Worm (Caenorhabditis elegans) whole organism, L2 larva: ENCODE measurements around the gene F32D8.13.

Experiments used
- C34F6.9 ChIP-seq: fragments of 150-350 bp; optimal IDR thresholded peaks from 2 replicates; lab custom pipeline; 2014; ENCODE audit warnings: missing biosample characterization, missing genetic modification characterization
- F13H6.1 ChIP-seq: sonication (generic microtip); optimal IDR thresholded peaks from 2 replicates; lab custom pipeline; 2016; ENCODE audit warnings: missing genetic modification characterization, missing compliant biosample characterization
- R02D3.7 ChIP-seq: fragments of 150-350 bp; optimal IDR thresholded peaks from 2 replicates; lab custom pipeline; 2014; ENCODE audit warnings: missing biosample characterization, missing genetic modification characterization
- Y55F3AM.14 ChIP-seq: fragments of 200-800 bp; sonication (Bioruptor generic); optimal IDR thresholded peaks from 2 replicates; lab custom pipeline; 2018; ENCODE audit warnings: mild to moderate bottlenecking, missing genetic modification characterization, missing compliant biosample characterization
- ZK546.5 ChIP-seq: sonication (generic microtip); optimal IDR thresholded peaks from 2 replicates; lab custom pipeline; 2017; ENCODE audit warnings: missing biosample characterization, missing genetic modification characterization
- alr-1 ChIP-seq: fragments of 150-350 bp; optimal IDR thresholded peaks from 2 replicates; lab custom pipeline; 2014; ENCODE audit warnings: missing biosample characterization, missing genetic modification characterization
- aly-2 ChIP-seq: fragments of 150-350 bp; optimal IDR thresholded peaks from 2 replicates; lab custom pipeline; 2014; ENCODE audit warnings: missing biosample characterization, missing genetic modification characterization
- ama-1 ChIP-seq: fragments of 150-350 bp; optimal IDR thresholded peaks from 2 replicates; lab custom pipeline; 2018; ENCODE audit warnings: inconsistent platforms
- blmp-1 ChIP-seq: sonication (generic microtip); optimal IDR thresholded peaks from 2 replicates; lab custom pipeline; 2017; ENCODE audit warnings: missing genetic modification characterization, mild to moderate bottlenecking, missing compliant biosample characterization, antibody characterized with exemption, moderate library complexity; ENCODE audit not compliant: insufficient read depth
- ceh-16 ChIP-seq: fragments of 150-350 bp; optimal IDR thresholded peaks from 2 replicates; lab custom pipeline; 2014; ENCODE audit warnings: missing biosample characterization, missing genetic modification characterization
- ceh-82 ChIP-seq: fragments of 150-350 bp; optimal IDR thresholded peaks from 2 replicates; lab custom pipeline; 2014; ENCODE audit warnings: missing biosample characterization, missing genetic modification characterization
- crh-2 ChIP-seq: sonication (generic microtip); optimal IDR thresholded peaks from 2 replicates; lab custom pipeline; 2017; ENCODE audit warnings: missing biosample characterization, missing genetic modification characterization
- dmd-4 ChIP-seq: sonication (generic microtip); optimal IDR thresholded peaks from 2 replicates; lab custom pipeline; 2017; ENCODE audit warnings: missing biosample characterization, missing genetic modification characterization
- egl-27 ChIP-seq: sonication (generic microtip); optimal IDR thresholded peaks from 3 replicates; lab custom pipeline; 2017; ENCODE audit warnings: missing biosample characterization, missing genetic modification reagents, missing genetic modification characterization
- elt-1 ChIP-seq: fragments of 150-350 bp; optimal IDR thresholded peaks from 2 replicates; lab custom pipeline; 2014; ENCODE audit warnings: missing biosample characterization, missing genetic modification characterization
- elt-3 ChIP-seq: sonication (generic microtip); optimal IDR thresholded peaks from 2 replicates; lab custom pipeline; 2017; ENCODE audit warnings: missing biosample characterization, missing genetic modification characterization
- fos-1 ChIP-seq: fragments of 150-350 bp; optimal IDR thresholded peaks from 2 replicates; lab custom pipeline; 2014; ENCODE audit warnings: missing biosample characterization, missing genetic modification characterization
- gmeb-1 ChIP-seq: fragments of 150-350 bp; optimal IDR thresholded peaks from 2 replicates; lab custom pipeline; 2014; ENCODE audit warnings: missing biosample characterization, missing genetic modification characterization
- lin-11 ChIP-seq: fragments of 150-350 bp; sonication (generic microtip); optimal IDR thresholded peaks from 2 replicates; lab custom pipeline; 2014; ENCODE audit warnings: missing biosample characterization, missing genetic modification characterization, inconsistent platforms, mixed read lengths
- lin-13 ChIP-seq: fragments of 150-350 bp; optimal IDR thresholded peaks from 2 replicates; lab custom pipeline; 2014; ENCODE audit warnings: missing biosample characterization, missing genetic modification reagents, missing genetic modification characterization
- lin-39 ChIP-seq: fragments of 150-350 bp; optimal IDR thresholded peaks from 2 replicates; lab custom pipeline; 2014; ENCODE audit warnings: missing biosample characterization, missing genetic modification reagents, missing genetic modification characterization
- lsy-2 ChIP-seq, 2 experiments: fragments of 150-350 bp in 1 of 2; sonication (generic microtip) in 1 of 2; optimal IDR thresholded peaks; 2 replicates each; lab custom pipeline; 2014 to 2017; ENCODE audit warnings: missing biosample characterization in 2 of 2, missing genetic modification characterization in 2 of 2
- mab-5 ChIP-seq: fragments of 150-350 bp; optimal IDR thresholded peaks from 2 replicates; lab custom pipeline; 2014; ENCODE audit warnings: missing biosample characterization, missing genetic modification characterization
- mbf-1 ChIP-seq: sonication (generic microtip); optimal IDR thresholded peaks from 2 replicates; lab custom pipeline; 2017; ENCODE audit warnings: missing biosample characterization, missing genetic modification characterization
- mdl-1 ChIP-seq, 2 experiments: fragments of 150-350 bp in 1 of 2; sonication (generic microtip) in 1 of 2; optimal IDR thresholded peaks; 2 replicates each; lab custom pipeline; 2017; ENCODE audit warnings: missing biosample characterization in 2 of 2, missing genetic modification characterization in 2 of 2
- nhr-10 ChIP-seq: sonication (generic microtip); optimal IDR thresholded peaks from 2 replicates; lab custom pipeline; 2017; ENCODE audit warnings: missing biosample characterization, missing genetic modification characterization
- nhr-11 ChIP-seq: fragments of 150-350 bp; optimal IDR thresholded peaks from 2 replicates; lab custom pipeline; 2014; ENCODE audit warnings: missing biosample characterization, missing genetic modification characterization
- nhr-12 ChIP-seq: fragments of 150-350 bp; optimal IDR thresholded peaks from 2 replicates; lab custom pipeline; 2014; ENCODE audit warnings: missing biosample characterization, missing genetic modification characterization
- nhr-129 ChIP-seq: fragments of 150-350 bp; optimal IDR thresholded peaks from 2 replicates; lab custom pipeline; 2014; ENCODE audit warnings: missing biosample characterization, missing genetic modification characterization
- nhr-21 ChIP-seq: fragments of 150-350 bp; optimal IDR thresholded peaks from 2 replicates; lab custom pipeline; 2014; ENCODE audit warnings: missing biosample characterization, missing genetic modification characterization
- nhr-23 ChIP-seq: fragments of 150-350 bp; optimal IDR thresholded peaks from 2 replicates; lab custom pipeline; 2014; ENCODE audit warnings: missing biosample characterization, missing genetic modification reagents, missing genetic modification characterization
- nhr-237 ChIP-seq: fragments of 150-350 bp; optimal IDR thresholded peaks from 2 replicates; lab custom pipeline; 2014; ENCODE audit warnings: missing biosample characterization, missing genetic modification characterization
- nhr-25 ChIP-seq: fragments of 150-350 bp; sonication (generic microtip); optimal IDR thresholded peaks from 3 replicates; lab custom pipeline; 2014; ENCODE audit warnings: missing biosample characterization, missing genetic modification characterization
- nhr-6 ChIP-seq: fragments of 150-350 bp; optimal IDR thresholded peaks from 2 replicates; lab custom pipeline; 2014; ENCODE audit warnings: missing biosample characterization, missing genetic modification characterization
- nhr-77 ChIP-seq: fragments of 150-350 bp; optimal IDR thresholded peaks from 2 replicates; lab custom pipeline; 2014; ENCODE audit warnings: missing biosample characterization, missing genetic modification characterization
- peb-1 ChIP-seq: fragments of 150-350 bp; optimal IDR thresholded peaks from 2 replicates; lab custom pipeline; 2014; ENCODE audit warnings: missing biosample characterization, missing genetic modification characterization
- sem-4 ChIP-seq: fragments of 150-350 bp; optimal IDR thresholded peaks from 2 replicates; lab custom pipeline; 2014; ENCODE audit warnings: missing biosample characterization, missing genetic modification reagents, missing genetic modification characterization
- skn-1 ChIP-seq: sonication (generic microtip); optimal IDR thresholded peaks from 2 replicates; lab custom pipeline; 2017; ENCODE audit warnings: missing biosample characterization, missing genetic modification characterization
- sma-3 ChIP-seq: sonication (generic microtip); optimal IDR thresholded peaks from 2 replicates; lab custom pipeline; 2016; ENCODE audit warnings: missing genetic modification reagents, missing genetic modification characterization, missing compliant biosample characterization
- sma-9 ChIP-seq, 2 experiments: fragments of 150-350 bp in 1 of 2; sonication (generic microtip) in 1 of 2; optimal IDR thresholded peaks; 2 replicates each; lab custom pipeline; 2014 to 2016; ENCODE audit warnings: missing genetic modification characterization in 2 of 2, mild to moderate bottlenecking in 1 of 2, missing biosample characterization in 1 of 2, missing compliant biosample characterization in 1 of 2, missing genetic modification reagents in 1 of 2, moderate library complexity in 1 of 2
- snpc-4 ChIP-seq: fragments of 150-350 bp; optimal IDR thresholded peaks from 2 replicates; lab custom pipeline; 2014; ENCODE audit warnings: missing biosample characterization, missing genetic modification characterization
- unc-39 ChIP-seq: fragments of 150-350 bp; optimal IDR thresholded peaks from 2 replicates; lab custom pipeline; 2014; ENCODE audit warnings: missing biosample characterization, missing genetic modification characterization
- unc-55 ChIP-seq: fragments of 150-350 bp; sonication (generic microtip); optimal IDR thresholded peaks from 3 replicates; lab custom pipeline; 2014; ENCODE audit warnings: missing biosample characterization, missing genetic modification reagents, missing genetic modification characterization
- unc-62 ChIP-seq: fragments of 150-350 bp; optimal IDR thresholded peaks from 2 replicates; lab custom pipeline; 2014; ENCODE audit warnings: missing biosample characterization, missing genetic modification reagents, missing genetic modification characterization
- zag-1 ChIP-seq: fragments of 150-350 bp; optimal IDR thresholded peaks from 2 replicates; lab custom pipeline; 2014; ENCODE audit warnings: missing biosample characterization, missing genetic modification characterization
- ztf-1 ChIP-seq: fragments of 200-800 bp; sonication (Bioruptor generic); conservative IDR thresholded peaks from 2 replicates; pipeline ENCODE4 v1.3.6; 2022; ENCODE audit warnings: missing genetic modification characterization, missing compliant biosample characterization
- ztf-11 ChIP-seq: sonication (generic microtip); optimal IDR thresholded peaks from 2 replicates; lab custom pipeline; 2017; ENCODE audit warnings: missing biosample characterization, missing genetic modification characterization
- ztf-4 ChIP-seq: fragments of 150-350 bp; optimal IDR thresholded peaks from 2 replicates; lab custom pipeline; 2014; ENCODE audit warnings: missing biosample characterization, missing genetic modification characterization

F32D8.13 gene

ce11 chrV:10897106-10897171 is 596 bp upstream of the F32D8.13 start, which contains the start of gene sec-61.G:
TSS of gene sec-61.G (minus strand) at chrV:10897143.
- TF ChIP-seq lin-13 (GFP tag; lab: Kevin White, UChicago), result no peak

- TF ChIP-seq ZK546.5 (tag; lab: Kevin White, UChicago), result no peak
- TF ChIP-seq nhr-21 (tag; lab: Kevin White, UChicago), result no peak
- no peak for TF ChIP-seq unc-62 (GFP tag; lab: Kevin White, UChicago)
- no peak for TF ChIP-seq mdl-1 (tag; optimal IDR thresholded peaks at IDR 0.05; lab: Kevin White, UChicago)
- TF ChIP-seq ztf-1, result no peak
- TF ChIP-seq ceh-16 (tag; lab: Kevin White, UChicago), result no peak
Observed at ce11 chrV:10896706-10897105, 363 bp upstream of the F32D8.13 start.

ce11 chrV:10894601-10895000 is 1.7 kb downstream of the F32D8.13 start, which contains the start of the genes F32D8.14 and F32D8.5:
TSS of gene F32D8.14 (minus strand) at chrV:10894788.
TSS of gene F32D8.5 (plus strand) at chrV:10894800.
- TF ChIP-seq ztf-4 (tag; lab: Kevin White, UChicago) (peak; percentile 60), lin-13 (GFP tag; lab: Kevin White, UChicago) (peak; percentile 85), aly-2 (tag; lab: Kevin White, UChicago) (no peak), ZK546.5 (tag; lab: Kevin White, UChicago) (peak; percentile 73), nhr-237 (tag; lab: Kevin White, UChicago) (no peak), C34F6.9 (peak; percentile 93), ztf-11 (tag; lab: Kevin White, UChicago) (no peak), zag-1 (tag; lab: Kevin White, UChicago) (no peak), nhr-77 (no peak), sem-4 (tag; lab: Kevin White, UChicago) (peak; percentile 74), mdl-1 (tag; optimal IDR thresholded peaks at IDR 0.05; lab: Kevin White, UChicago) (no peak), mab-5 (tag; lab: Kevin White, UChicago) (peak; percentile 23), lin-39 (tag; lab: Kevin White, UChicago) (no peak), gmeb-1 (tag; lab: Kevin White, UChicago) (peak; percentile 81), sma-9 (GFP tag; optimal IDR thresholded peaks at IDR 0.05; lab: Kevin White, UChicago) (peak; percentile 93), sma-9 (tag; optimal IDR thresholded peaks at IDR 0.05; lab: Kevin White, UChicago) (no peak), skn-1 (tag; lab: Kevin White, UChicago) (no peak), snpc-4 (peak; percentile 75), lin-11 (peak; percentile 56), dmd-4 (tag; lab: Kevin White, UChicago) (no peak), fos-1 (tag; lab: Kevin White, UChicago) (peak; percentile 59), nhr-12 (no peak), nhr-11 (tag; lab: Kevin White, UChicago) (no peak), peb-1 (tag; lab: Kevin White, UChicago) (no peak), elt-3 (tag; lab: Kevin White, UChicago) (no peak), crh-2 (peak; percentile 94), nhr-6 (tag; lab: Kevin White, UChicago) (peak; percentile 84), nhr-21 (tag; lab: Kevin White, UChicago) (peak; percentile 69), Y55F3AM.14 (GFP tag; lab: Kevin White, UChicago) (no peak), R02D3.7 (tag; lab: Kevin White, UChicago) (no peak), nhr-129 (peak; percentile 81), unc-62 (GFP tag; lab: Kevin White, UChicago) (no peak), ztf-1 (no peak), unc-39 (tag; lab: Kevin White, UChicago) (no peak), lsy-2 (tag; optimal IDR thresholded peaks at IDR 0.05; lab: Kevin White, UChicago) (peak; percentile 56 to 89), nhr-25 (tag; lab: Kevin White, UChicago) (peak; percentile 76), elt-1 (tag; lab: Kevin White, UChicago) (no peak), unc-55 (GFP tag; lab: Kevin White, UChicago) (peak; percentile 88), F13H6.1 (tag; lab: Kevin White, UChicago) (peak; percentile 85), nhr-23 (tag; lab: Kevin White, UChicago) (no peak), nhr-10 (tag; lab: Kevin White, UChicago) (no peak), ama-1 (no peak), egl-27 (tag; lab: Kevin White, UChicago) (peak; percentile 2), mbf-1 (tag; lab: Kevin White, UChicago) (no peak), blmp-1 (peak; percentile 70), ceh-16 (tag; lab: Kevin White, UChicago) (no peak), alr-1 (no peak), ceh-82 (tag; lab: Kevin White, UChicago) (peak; percentile 29), sma-3 (GFP tag; lab: Kevin White, UChicago) (peak; percentile 84)
- TF ChIP-seq, all 48 proteins: peak for 23
